Fruit fly (Drosophila melanogaster) S2 (cell line): ENCODE measurements around the gene melt.

Source experiments
- CG8478 ChIP-seq: fragments of >200 bp; optimal IDR thresholded peaks from 2 replicates; lab custom pipeline; 2018
- CTCF ChIP-seq, 2 experiments: fragments of >200 bp; optimal IDR thresholded peaks; 2 replicates each; lab custom pipeline; 2018

The melt gene

DNA sequence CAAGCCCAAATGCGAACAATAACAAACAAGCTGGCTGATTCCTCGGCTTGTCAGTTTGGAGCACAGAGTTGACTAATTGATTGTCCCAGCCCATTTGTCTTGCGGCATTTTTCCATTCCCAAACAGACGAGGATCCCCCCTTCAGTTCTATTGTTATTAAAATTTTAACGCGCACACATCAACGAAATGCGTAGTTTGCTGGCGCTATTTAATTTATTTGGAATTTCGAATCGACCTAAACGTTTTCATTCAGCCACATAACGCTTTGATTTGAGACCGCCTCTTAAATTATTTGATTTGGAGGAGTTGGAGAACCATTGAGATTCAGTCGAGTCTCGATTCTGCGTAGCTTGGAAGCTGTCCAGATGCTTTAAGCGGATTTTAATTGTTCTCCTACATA lies 18.4 kb upstream of the melt start:
- TF ChIP-seq CG8478 (no peak), CTCF (optimal IDR thresholded peaks at IDR 0.05; lab: Kevin White, UChicago) (no peak)

DNA sequence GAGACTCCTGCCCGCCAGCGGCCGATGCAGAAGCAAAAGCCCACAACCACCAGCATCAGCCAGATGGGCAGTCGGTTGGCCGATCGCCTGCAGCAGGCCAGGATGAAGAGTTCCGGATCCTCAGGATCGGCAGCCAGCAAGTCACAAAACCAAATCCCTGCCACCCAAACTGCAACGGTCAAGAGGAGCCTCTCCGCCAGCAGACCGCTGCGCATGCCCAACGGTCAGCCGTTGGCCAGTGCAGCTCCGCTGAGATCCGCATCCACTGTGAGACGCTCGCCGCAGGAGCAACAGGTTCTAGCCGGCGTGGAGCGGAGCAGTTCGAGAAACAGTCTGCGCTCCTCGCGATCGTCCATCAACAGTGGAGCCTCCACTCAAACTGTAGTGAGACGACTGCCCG lies 12.2 kb upstream of the melt start:
- TF ChIP-seq CG8478 (no peak), CTCF (optimal IDR thresholded peaks at IDR 0.05; lab: Kevin White, UChicago) (no peak)

DNA sequence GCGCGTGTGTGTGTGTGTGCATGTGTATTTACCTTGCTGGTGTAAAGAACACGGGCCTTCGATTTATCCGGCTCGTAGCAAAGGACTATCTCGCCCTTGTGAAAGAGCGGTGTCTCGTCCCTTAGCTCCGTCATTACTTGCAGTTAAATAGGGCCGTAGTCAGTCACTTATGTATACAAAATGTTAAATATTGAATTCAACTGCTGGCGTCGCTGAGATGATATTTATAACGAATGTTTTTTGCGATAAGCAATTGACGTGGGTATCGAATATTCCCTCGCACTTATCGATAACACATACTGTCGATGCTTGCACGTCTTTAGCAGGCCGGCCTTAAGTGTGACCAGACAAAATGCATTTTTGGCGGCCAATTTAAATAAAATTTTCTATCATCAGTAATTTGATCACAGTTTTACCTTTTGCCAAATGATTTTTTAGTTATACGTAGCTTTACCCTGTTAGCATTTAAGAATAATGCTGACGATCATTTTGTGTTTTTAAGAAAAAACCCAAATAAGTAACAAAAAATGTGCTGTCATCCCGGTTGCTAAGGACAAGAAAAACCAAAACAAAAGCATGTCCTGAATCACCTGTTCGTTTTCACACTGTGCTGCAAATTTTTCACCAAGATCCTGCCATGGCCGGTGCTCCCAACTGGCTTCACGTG lies 8.9 kb upstream of the melt start, which contains the start of the genes msl-3 and BBS1:
Gene msl-3, minus strand, starts transcription at position 245 of the 667 bp plus-strand sequence.
Gene BBS1, plus strand, starts transcription at position 617 of the 667 bp plus-strand sequence.
- no peak for TF ChIP-seq CTCF (optimal IDR thresholded peaks at IDR 0.05; lab: Kevin White, UChicago)
- no peak for TF ChIP-seq CG8478

DNA sequence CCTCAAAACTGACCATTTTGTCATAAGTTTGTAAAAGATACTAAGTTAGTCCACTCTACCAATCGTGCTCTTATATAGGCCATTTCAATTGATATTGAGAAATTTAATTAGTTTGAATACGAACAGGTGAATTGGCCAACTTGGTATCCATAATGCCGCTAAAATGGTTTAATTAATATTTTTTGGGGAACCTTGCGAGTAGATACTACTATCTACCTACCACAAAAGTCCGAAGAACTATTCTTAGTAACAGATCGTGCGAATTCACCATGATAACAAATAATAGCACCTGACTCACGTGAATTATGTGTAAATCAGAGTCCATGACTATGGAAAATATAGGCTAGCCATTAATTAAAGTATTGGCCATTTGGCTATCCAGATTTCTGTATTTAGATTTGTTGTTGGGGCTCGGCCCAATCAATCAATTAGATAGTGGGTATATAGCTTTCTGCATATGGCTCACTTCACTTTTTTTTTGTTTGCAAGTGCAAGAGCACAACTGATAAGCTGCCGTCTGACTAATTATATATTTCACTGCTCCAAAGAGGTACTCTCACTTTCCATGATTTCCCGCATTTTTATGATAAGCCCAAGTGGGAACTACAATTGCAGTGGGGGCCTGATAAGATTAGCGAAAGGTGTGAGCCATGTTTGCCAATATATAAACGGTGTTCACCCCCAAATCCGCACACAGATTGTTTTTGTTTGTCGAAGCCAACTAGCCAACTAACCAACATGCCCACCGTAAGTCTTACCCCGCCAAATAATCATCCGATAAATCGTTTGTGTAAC lies 5.9 kb upstream of the melt start, which contains the start of the genes Acbp4 and Acbp6:
Gene Acbp4, minus strand, starts transcription at position 51 of the 795 bp plus-strand sequence.
Gene Acbp6, plus strand, starts transcription at position 690 of the 795 bp plus-strand sequence.
- no peak for TF ChIP-seq CG8478
- no peak for TF ChIP-seq CTCF (optimal IDR thresholded peaks at IDR 0.05; lab: Kevin White, UChicago)

DNA sequence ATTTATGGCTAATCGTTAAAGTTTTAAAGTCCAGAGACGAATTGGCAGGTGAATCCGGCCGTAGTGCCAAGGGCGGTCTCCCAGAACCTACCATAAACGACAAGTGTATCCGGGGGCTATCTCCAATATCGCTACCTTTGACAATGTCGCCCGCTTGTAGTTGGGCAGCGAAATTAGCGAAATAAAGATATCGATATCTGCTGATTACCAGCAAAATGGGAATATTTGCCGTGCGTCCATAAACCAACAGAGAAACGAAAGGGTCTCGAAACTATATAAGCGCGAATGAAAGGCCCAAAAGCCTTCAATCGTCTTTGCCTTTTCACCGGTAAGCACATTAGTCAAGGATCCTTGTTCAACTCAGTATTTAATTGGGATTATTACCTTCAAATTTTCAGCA lies 3.7 kb upstream of the melt start, which contains the start of gene Acbp3:
Gene Acbp3, plus strand, starts transcription at position 301 of the 400 bp plus-strand sequence.
- no peak for TF ChIP-seq CTCF (optimal IDR thresholded peaks at IDR 0.05; lab: Kevin White, UChicago)

DNA sequence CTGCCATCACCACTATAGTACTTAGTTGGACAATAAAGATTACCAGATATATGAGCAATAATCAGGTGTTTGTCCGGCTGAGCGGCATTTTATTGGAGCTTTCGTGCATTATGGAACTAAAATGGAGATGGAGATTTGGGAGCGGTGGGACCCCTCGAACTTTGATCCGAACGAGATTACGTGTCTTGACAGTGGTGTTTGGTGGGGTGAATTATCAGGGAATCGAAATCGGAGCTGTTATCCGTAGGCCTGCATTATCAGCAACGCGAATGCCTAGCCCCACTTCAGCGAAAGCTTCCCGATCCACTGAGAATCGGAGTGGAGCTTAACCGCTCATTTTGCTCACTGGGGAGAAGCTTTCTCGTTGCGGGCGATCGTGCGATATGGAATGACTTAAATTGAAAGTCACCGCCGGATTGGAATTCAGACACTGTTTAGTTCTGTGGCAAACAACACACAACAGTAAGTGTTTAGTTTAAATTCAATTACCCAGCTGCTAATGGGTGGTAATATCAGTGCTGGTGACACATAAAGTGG lies 2.8 kb upstream of the melt start, which contains the start of gene Acbp2:
Gene Acbp2, plus strand, starts transcription at position 417 of the 537 bp plus-strand sequence.
- no peak for TF ChIP-seq CG8478
- TF ChIP-seq CTCF (optimal IDR thresholded peaks at IDR 0.05; lab: Kevin White, UChicago), result no peak

DNA sequence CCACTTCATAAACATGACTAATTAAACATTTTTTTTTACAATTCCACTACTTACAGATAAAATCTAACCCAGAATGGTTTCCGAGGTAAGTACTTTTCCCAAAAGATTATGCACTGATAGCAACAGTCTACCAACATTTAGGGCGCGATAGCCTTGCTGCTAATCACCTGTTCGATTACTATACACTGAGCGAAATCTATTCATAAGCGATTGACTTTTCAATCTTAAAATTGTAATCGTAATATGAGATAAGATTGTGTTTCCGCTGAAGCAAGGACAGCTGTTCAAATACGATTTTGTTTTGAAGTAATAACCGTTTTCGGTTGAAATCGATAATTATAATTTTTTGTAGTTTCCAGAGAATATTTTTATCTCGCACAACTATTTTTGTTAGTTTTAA lies 1.7 kb upstream of the melt start:
- TF ChIP-seq CG8478 (no peak), CTCF (optimal IDR thresholded peaks at IDR 0.05; lab: Kevin White, UChicago) (no peak)

DNA sequence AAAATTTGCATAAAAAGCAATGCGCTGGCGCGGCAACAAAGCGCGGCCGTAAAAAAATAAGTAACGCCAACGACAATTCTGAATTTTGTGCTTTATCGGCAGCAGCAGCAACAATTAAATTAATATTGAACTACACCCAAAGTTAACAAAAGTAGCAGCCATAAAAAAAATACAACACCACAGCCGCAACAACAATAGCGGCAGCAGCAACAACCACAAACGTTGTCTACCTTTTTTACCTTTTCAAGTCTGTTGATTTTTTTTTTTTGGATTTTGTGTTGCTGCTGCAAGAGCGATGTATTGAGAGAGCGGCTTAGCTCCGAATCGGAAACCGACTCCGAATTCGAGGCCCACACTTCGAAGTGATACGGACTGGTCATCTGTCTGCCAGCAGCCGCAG lies 502 bp downstream of the melt start:
- TF ChIP-seq CG8478 (no peak), CTCF (optimal IDR thresholded peaks at IDR 0.05; lab: Kevin White, UChicago) (no peak)

DNA sequence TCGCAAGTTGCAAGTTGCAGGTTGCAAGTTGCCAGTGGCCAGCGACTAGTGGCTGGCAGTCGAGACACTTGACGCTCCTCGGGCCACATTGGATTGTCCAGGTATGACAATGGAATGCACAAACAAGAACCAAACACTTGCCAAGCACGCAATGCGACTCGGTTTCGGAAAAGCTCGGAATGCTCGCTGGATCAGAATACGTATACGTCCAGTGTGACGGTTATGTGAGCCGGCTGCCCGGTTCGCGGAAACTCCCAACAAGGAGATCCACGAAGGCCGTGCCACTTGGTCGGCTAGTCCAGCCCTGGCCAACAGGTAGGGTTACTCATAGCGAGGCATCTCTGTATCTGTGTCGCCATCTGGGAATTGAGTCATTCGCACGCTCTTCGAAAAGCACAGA lies 2.3 kb downstream of the melt start:
- TF ChIP-seq CTCF (optimal IDR thresholded peaks at IDR 0.05; lab: Kevin White, UChicago) (no peak), CG8478 (no peak)

DNA sequence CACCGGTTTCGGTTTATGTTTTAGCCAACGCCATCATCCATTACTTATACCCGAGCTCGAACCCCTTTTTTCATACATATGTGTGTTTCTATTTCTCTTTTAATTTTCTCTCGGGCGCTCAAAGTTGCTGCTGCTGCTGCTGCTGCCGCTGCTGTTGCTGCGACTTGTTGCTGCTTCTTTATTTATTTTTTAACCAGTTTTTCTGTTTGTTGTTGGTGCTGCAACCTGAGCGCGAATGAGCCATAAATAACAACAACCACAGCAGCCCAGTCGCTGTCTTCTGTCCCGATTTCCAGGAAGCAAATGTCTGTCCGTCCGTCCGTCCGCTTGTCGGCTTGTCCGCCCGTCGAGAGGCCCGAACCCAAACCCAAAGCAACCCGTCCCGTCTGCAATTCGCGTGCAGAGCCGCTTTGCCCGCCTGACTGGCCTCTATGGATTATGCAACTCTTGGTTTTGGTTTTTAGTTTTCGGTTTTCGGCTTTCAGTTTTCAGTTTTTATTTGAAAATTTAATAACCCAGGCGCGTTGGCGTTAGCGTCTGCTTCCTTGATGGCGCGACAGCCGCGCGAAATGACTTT lies 3.4 kb downstream of the melt start:
- no peak for TF ChIP-seq CG8478
- no peak for TF ChIP-seq CTCF (optimal IDR thresholded peaks at IDR 0.05; lab: Kevin White, UChicago)

DNA sequence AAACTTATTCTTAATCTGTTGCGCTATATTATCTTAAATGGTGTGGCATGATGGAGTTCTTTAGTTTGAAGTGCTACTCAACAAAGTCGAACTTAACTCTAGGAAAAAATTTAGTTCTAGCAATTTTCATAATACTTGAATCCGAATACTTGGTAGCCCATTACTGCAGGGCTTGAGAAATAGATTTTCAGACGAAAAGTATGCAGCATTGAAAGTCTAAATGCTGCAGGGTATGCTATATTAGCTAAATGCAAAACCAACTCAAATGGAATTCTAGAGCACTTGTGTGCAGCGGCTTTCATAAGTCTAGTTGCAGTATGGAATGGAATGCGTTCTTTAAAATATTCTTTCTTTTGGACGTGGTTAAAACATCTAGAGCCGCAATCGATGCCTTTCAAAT lies 9.0 kb downstream of the melt start:
- TF ChIP-seq CTCF (optimal IDR thresholded peaks at IDR 0.05; lab: Kevin White, UChicago) (no peak), CG8478 (no peak)

DNA sequence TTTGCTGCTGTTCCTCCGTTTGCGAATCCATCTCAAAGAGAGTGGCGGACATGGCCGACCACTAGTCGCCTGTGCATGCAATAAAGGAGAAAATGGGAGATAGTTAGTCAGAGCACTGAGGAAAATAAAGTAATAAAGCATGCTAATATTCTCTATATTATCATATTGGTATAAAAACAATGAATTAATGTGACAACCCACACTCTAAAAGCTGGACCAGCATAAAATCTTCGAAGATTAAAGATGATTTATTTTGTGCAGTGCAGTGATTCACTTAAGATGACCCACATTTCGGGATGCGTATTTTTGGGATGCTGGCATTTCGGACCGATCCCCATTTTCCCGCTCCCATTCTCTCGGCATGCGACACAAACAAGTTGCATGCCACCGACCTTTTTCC lies 13.5 kb downstream of the melt start:
- TF ChIP-seq CG8478, result no peak
- no peak for TF ChIP-seq CTCF (optimal IDR thresholded peaks at IDR 0.05; lab: Kevin White, UChicago)

DNA sequence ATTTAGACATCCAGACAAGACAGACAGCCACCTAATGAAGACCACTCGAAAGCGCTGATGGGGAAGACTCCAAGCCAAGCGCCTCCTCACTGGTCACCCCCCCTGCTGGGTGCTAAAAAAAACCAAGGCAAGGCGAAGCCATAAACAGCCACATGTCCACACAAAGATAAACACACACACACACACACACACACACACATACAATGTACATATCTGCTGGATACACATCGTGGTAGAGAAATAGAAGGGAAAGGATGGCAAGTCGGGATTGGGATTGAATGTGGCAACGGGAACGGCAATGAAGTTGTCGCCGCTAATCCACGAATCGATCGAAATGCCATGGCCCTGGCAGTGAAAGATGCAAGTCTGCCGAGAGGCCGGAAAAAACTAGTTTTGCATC lies 15.1 kb downstream of the melt start:
- TF ChIP-seq CG8478 (no peak), CTCF (optimal IDR thresholded peaks at IDR 0.05; lab: Kevin White, UChicago) (no peak)

DNA sequence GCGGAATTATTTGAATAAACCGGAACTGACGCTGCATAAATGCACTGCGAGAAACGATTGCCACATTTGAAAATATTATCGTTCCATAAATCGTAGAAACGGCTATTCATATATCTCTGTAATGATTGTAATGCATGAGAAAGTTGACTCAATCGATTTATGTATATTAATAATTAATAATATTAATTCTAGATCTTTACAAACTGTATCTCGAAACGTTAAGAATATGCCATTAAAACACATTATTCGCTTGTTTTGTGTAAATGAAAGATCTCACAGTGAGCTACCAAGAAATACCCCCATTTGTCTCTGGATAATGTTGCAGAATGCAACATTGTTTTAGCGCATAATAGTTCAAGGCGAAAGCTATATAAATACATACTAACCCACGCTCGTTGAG lies 15.5 kb downstream of the melt start:
- no peak for TF ChIP-seq CTCF (optimal IDR thresholded peaks at IDR 0.05; lab: Kevin White, UChicago)

DNA sequence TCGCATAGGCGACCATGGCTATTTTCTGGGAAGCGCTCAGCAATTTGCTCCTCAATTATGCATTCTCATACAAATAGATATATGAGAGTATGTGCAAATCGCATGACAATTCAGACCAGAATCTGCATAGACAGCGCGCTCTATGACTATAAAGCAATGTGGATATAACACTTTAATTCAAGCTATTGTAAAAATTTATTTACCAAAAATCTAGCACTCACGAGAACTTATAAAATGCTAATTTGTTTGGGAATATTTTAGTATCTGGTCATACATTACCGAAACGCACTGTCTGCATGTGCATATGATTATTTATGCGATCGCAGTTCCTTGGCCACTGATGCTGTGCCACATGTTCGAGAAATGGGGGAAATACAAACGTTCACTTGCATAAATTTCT lies 16.5 kb downstream of the melt start:
- TF ChIP-seq CG8478, result no peak
- no peak for TF ChIP-seq CTCF (optimal IDR thresholded peaks at IDR 0.05; lab: Kevin White, UChicago)
